Fruit fly (Drosophila melanogaster): Measurements from ENCODE around the gene Oat.

- peak; percentile 42 for TF ChIP-seq Myc (optimal IDR thresholded peaks at IDR 0.05)
- peak; percentile 99 for TF ChIP-seq h (GFP tag; optimal IDR thresholded peaks at IDR 0.05)
- peak; percentile 97 for TF ChIP-seq woc (GFP tag; optimal IDR thresholded peaks at IDR 0.05)
- peak; percentile 97 for TF ChIP-seq psq (GFP tag; optimal IDR thresholded peaks at IDR 0.05)
- peak; percentile 96 for TF ChIP-seq CG32264 (GFP tag; optimal IDR thresholded peaks at IDR 0.05)
- TF ChIP-seq Vsx2 (GFP tag; optimal IDR thresholded peaks at IDR 0.05; ENCODE audit: partially characterized antibody), result no peak
Observed at dm6 chr3L:19612172-19612571, 37.5 kb downstream of the Oat start, which contains the start of the genes Lon and PIG-F.
